Worm (Caenorhabditis elegans) whole organism, midembryonic: ENCODE measurements around the gene H34I24.2.

Source experiments
- T22C8.4 ChIP-seq: fragments of 200-800 bp; sonication (Bioruptor generic); IDR thresholded peaks from 2 replicates; pipeline ENCODE4 v1.3.6; 2022; ENCODE audit warnings: missing genetic modification characterization, missing compliant biosample characterization
- cog-1 ChIP-seq: sonication (generic microtip); optimal IDR thresholded peaks from 2 replicates; lab custom pipeline; 2016; ENCODE audit warnings: missing genetic modification characterization, missing compliant biosample characterization
- flt-1 ChIP-seq: fragments of 200-800 bp; sonication (Bioruptor generic); IDR thresholded peaks from 2 replicates; pipeline ENCODE4 v1.3.6; 2022; ENCODE audit warnings: missing genetic modification characterization, missing compliant biosample characterization
- klf-2 ChIP-seq: fragments of 200-800 bp; sonication (Bioruptor generic); conservative IDR thresholded peaks from 2 replicates; pipeline ENCODE4 v1.3.6; 2022; ENCODE audit warnings: missing genetic modification reagents, missing genetic modification characterization, missing compliant biosample characterization
- med-1 ChIP-seq: sonication (generic microtip); optimal IDR thresholded peaks from 2 replicates; lab custom pipeline; 2017; ENCODE audit warnings: missing genetic modification characterization, mild to moderate bottlenecking, missing compliant biosample characterization, antibody characterized with exemption, missing genetic modification reagents; ENCODE audit not compliant: insufficient read depth
- ref-1 ChIP-seq: fragments of 200-800 bp; sonication (Bioruptor generic); conservative IDR thresholded peaks from 2 replicates; pipeline ENCODE4 v1.3.6; 2022; ENCODE audit warnings: missing genetic modification reagents, missing genetic modification characterization, missing compliant biosample characterization
- tab-1 ChIP-seq: fragments of 200-800 bp; sonication (Bioruptor generic); IDR thresholded peaks from 2 replicates; pipeline ENCODE4 v1.3.6; 2022; ENCODE audit warnings: missing genetic modification characterization, missing compliant biosample characterization
- ztf-23 ChIP-seq: fragments of 200-800 bp; sonication (Bioruptor generic); IDR thresholded peaks from 2 replicates; pipeline ENCODE4 v1.3.6; 2022; ENCODE audit warnings: missing genetic modification reagents, missing genetic modification characterization, missing compliant biosample characterization
- ztf-29 ChIP-seq: fragments of 200-800 bp; sonication (Bioruptor generic); IDR thresholded peaks from 2 replicates; pipeline ENCODE4 v1.3.6; 2022; ENCODE audit warnings: missing genetic modification reagents, missing genetic modification characterization, missing compliant biosample characterization

H34I24.2 gene

DNA sequence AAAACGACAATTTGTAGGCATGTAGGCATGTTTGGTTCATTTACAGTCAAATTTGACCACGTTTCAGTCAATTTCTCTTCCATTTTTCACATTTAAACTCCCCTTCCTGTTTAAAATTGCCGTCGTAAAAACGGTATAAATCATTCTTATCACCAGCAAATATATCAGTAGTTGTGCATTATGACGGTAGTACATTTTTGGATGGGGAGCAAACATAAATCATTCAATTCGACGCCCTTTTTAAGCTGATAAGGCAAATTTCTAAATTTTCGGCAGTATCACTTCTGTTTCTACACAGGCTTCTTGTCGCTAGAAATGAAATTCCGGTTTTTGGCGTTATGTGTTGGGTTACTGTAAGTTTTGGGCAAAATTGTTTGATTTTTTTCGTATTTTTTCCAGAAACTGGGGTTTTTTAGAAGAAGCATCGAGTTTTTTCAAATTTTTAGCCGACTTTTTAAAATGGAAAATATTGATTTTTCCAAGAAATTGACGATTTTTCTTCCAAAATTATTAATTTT, at the start of gene H34I24.2:
H34I24.2 (plus strand) TSS at position 189 of the 518 bp plus-strand sequence.
- TF ChIP-seq cog-1 (tag; lab: Kevin White, UChicago), result no peak
- TF ChIP-seq klf-2 (GFP tag; lab: Robert Waterston, UW), result no peak
- no peak for TF ChIP-seq med-1 (GFP tag; lab: Kevin White, UChicago)
- no peak for TF ChIP-seq T22C8.4 (GFP tag; lab: Robert Waterston, UW)
- TF ChIP-seq tab-1 (GFP tag; lab: Robert Waterston, UW), result no peak
- TF ChIP-seq flt-1 (GFP tag; lab: Robert Waterston, UW), result no peak
- TF ChIP-seq ztf-29 (GFP tag; lab: Robert Waterston, UW), result no peak
- TF ChIP-seq ref-1 (GFP tag; lab: Robert Waterston, UW), result no peak
- TF ChIP-seq ztf-23 (GFP tag; lab: Robert Waterston, UW), result no peak

DNA sequence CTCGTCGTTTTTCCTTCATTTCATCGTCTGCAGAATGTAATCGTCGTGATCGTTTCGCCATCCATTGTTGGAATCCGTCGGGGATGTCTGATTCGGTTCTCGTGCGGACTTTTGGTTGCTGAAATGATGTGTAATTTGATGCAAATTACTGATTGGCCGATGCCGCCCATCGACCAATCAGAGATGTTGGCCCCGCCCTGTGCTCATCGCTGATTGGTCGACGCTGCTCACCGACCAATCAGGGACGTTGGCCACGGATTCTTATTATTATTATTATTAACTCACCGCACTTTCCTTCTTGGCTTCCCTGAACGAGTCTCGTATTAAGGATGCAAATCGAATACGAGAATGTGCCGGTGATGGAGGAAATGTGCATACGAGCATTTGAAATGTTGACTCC, 47.8 kb upstream of the H34I24.2 start:
- TF ChIP-seq ztf-23 (GFP tag; lab: Robert Waterston, UW) (no peak), cog-1 (tag; lab: Kevin White, UChicago) (no peak), T22C8.4 (GFP tag; lab: Robert Waterston, UW) (no peak), tab-1 (GFP tag; lab: Robert Waterston, UW) (no peak), ref-1 (GFP tag; lab: Robert Waterston, UW) (no peak), ztf-29 (GFP tag; lab: Robert Waterston, UW) (no peak), med-1 (GFP tag; lab: Kevin White, UChicago) (no peak), klf-2 (GFP tag; lab: Robert Waterston, UW) (no peak), flt-1 (GFP tag; lab: Robert Waterston, UW) (no peak)

DNA sequence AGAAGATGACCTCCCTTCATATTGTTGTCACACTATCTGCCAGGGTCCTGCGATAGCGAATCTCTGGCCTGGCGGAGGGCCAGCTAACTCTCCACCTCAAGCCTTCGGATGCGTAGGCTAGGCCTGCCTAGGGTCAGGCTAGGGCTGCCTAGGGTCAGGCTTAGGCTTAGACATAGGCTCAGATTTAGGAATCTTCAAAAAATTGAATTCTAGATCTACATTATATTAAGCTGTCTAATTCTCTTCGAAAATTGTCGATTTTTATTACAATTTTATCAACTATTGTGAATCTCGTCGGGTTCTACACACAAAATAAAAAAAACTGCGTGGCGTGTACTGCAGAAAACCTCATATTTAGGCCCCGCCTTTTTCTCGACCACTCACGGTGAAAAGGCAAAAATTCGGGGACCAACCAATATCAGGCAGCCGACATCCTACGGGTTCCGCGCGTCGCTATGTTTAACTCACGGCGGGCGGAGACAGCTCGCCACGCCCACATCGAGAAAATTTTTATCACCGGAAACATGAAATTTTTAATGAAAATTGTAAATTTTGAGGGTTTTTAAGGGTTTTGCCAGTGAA, 46.3 kb upstream of the H34I24.2 start:
- no peak for TF ChIP-seq ref-1 (GFP tag; lab: Robert Waterston, UW)
- 0 out of 2 replicates have a peak, but pooled peaks have one; percentile 5 for TF ChIP-seq flt-1 (GFP tag; lab: Robert Waterston, UW)
- TF ChIP-seq ztf-29 (GFP tag; lab: Robert Waterston, UW), result 0 out of 2 replicates have a peak, but pooled peaks have one; percentile 42

DNA sequence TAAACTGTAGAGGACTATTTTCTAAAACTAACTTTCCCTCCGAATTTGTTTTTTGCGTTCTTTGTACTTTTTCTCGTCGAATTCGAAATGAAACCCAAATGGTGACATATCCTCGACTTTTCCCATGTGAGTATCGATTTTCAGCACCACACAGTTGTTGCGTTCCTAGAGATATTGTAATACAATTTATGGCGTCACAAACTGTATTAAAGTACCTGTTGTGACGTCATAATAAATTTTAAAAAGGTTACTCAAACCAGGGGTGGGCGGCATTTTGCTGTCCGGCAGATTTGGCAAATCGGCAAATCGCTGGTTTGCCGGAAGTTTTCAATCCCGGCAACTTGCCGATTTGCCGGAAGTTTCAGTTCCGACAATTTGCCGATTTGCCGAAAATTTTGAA, 41.1 kb upstream of the H34I24.2 start:
- TF ChIP-seq tab-1 (GFP tag; lab: Robert Waterston, UW), result 0 out of 2 replicates have a peak, but pooled peaks have one; percentile 33
- no peak for TF ChIP-seq ztf-23 (GFP tag; lab: Robert Waterston, UW)

DNA sequence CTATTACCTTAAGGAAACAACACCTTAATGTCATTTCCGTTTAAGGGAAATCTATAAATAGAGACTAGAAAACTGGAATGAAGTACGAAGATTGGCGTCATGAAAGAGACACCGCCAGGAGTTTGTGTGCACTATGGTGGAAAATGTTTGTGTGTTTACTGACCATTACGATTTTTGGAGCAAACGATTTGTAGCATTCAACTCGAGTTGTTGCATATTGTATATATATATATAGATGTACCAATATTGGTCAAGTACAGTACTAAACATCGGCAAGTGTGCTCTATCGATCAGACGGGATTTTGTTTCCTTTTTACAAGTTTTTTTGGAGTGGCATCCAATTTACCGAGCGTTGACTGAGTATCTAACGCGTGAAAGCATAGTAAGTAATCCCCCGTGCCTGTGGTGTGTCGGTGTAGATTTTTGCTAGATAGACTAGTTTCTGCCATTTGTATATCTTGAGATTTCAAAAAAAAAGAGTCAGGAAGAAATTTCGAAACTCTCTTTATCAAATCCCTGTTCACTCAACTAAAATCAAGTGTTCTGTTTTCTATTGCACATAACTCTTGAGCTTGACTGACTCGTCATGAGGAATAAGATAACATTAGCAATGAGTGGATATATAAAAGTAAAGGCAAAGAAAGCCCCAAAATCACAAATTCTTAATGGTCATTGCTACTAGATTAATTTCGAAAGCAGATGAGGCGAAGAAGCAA, 39.9 kb upstream of the H34I24.2 start, which contains the start of the genes twk-45 and Y71H2AM.25:
twk-45 (minus strand) TSS at position 101 of the 716 bp plus-strand sequence.
Y71H2AM.25 (plus strand) TSS at position 666 of the 716 bp plus-strand sequence.
- TF ChIP-seq ztf-29 (GFP tag; lab: Robert Waterston, UW) (no peak), klf-2 (GFP tag; lab: Robert Waterston, UW) (no peak), ref-1 (GFP tag; lab: Robert Waterston, UW) (no peak), T22C8.4 (GFP tag; lab: Robert Waterston, UW) (no peak), flt-1 (GFP tag; lab: Robert Waterston, UW) (no peak), cog-1 (tag; lab: Kevin White, UChicago) (no peak), med-1 (GFP tag; lab: Kevin White, UChicago) (no peak), ztf-23 (GFP tag; lab: Robert Waterston, UW) (no peak), tab-1 (GFP tag; lab: Robert Waterston, UW) (no peak)

DNA sequence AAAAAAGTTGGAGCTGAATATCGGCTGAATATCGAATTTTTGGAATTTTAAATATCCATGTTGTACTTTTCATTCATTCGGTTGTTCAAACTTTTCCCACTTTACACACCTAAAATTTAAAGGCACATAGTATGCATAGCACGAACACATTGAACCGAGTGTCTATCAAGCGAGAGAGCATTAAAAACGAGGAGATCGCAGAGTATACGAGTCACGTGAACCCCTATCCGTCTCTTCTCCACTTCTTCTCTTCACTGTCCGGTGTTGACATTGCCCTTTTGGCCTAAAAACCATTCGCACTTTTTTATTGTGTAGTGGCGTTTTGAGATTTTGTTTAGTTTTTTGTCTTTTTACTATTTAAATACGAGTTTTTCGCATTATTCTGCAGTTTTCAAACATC, 37.4 kb upstream of the H34I24.2 start:
- TF ChIP-seq T22C8.4 (GFP tag; lab: Robert Waterston, UW) (no peak), ztf-23 (GFP tag; lab: Robert Waterston, UW) (no peak), flt-1 (GFP tag; lab: Robert Waterston, UW) (no peak), klf-2 (GFP tag; lab: Robert Waterston, UW) (no peak)

DNA sequence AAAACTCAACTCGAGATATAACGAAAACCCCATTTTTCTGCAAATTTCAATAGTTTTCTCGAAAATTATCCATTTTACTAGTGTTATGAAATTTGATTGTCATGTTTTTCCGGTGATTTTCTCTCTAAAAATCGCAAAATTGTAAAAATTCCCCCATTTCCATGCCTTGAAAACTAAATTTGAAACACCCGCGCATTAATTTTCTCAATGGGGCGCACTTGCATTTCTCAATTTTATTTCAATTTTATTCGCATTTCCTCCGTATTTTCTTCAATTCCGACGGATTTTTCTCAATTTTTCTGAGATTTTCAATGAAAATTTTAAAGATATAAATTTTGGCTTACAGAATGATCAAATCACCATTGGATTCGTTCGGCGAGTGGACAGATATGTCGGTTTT, 36.8 kb upstream of the H34I24.2 start, which contains the start of gene Y71H2AM.3:
Y71H2AM.3 (plus strand) TSS at position 347 of the 400 bp plus-strand sequence.
- no peak for TF ChIP-seq ref-1 (GFP tag; lab: Robert Waterston, UW)
- TF ChIP-seq med-1 (GFP tag; lab: Kevin White, UChicago), result no peak
- no peak for TF ChIP-seq ztf-29 (GFP tag; lab: Robert Waterston, UW)
- TF ChIP-seq flt-1 (GFP tag; lab: Robert Waterston, UW), result no peak
- no peak for TF ChIP-seq klf-2 (GFP tag; lab: Robert Waterston, UW)
- no peak for TF ChIP-seq cog-1 (tag; lab: Kevin White, UChicago)
- no peak for TF ChIP-seq T22C8.4 (GFP tag; lab: Robert Waterston, UW)
- no peak for TF ChIP-seq ztf-23 (GFP tag; lab: Robert Waterston, UW)
- TF ChIP-seq tab-1 (GFP tag; lab: Robert Waterston, UW), result no peak

DNA sequence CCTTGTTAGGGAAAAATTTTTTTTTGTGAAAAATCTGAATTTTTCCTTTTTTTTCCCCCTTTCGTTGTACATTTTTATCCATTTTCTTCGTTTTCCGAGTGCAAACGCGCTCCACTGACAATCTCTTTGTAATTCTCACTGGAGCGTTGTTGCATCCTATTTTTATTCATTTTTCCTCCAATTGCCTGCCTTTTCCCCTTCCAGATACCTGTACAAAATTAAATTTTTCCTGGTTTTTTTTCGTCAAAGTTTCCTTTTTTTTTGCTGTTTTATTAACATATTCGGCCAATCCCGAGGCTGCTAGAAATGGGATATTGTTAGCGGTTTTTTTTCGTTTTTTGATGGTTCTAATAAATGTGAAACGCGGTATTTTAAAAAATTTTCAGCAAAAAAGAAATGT, 30.4 kb upstream of the H34I24.2 start:
- no peak for TF ChIP-seq med-1 (GFP tag; lab: Kevin White, UChicago)
- no peak for TF ChIP-seq flt-1 (GFP tag; lab: Robert Waterston, UW)
- no peak for TF ChIP-seq tab-1 (GFP tag; lab: Robert Waterston, UW)
- no peak for TF ChIP-seq cog-1 (tag; lab: Kevin White, UChicago)
- TF ChIP-seq ztf-23 (GFP tag; lab: Robert Waterston, UW), result no peak
- TF ChIP-seq T22C8.4 (GFP tag; lab: Robert Waterston, UW), result no peak
